Worm (Caenorhabditis elegans) whole organism, L1 larva: ENCODE measurements around the gene F31E8.5.

Source experiments
- C16A3.4 ChIP-seq: fragments of 150-350 bp; optimal IDR thresholded peaks from 2 replicates; lab custom pipeline; 2014; ENCODE audit warnings: missing biosample characterization, missing genetic modification characterization
- F16B12.6 ChIP-seq: fragments of 150-350 bp; optimal IDR thresholded peaks from 2 replicates; lab custom pipeline; 2014; ENCODE audit warnings: missing biosample characterization, missing genetic modification characterization
- aha-1 ChIP-seq: fragments of 150-350 bp; optimal IDR thresholded peaks from 2 replicates; lab custom pipeline; 2014; ENCODE audit warnings: missing biosample characterization, missing genetic modification characterization
- alr-1 ChIP-seq: fragments of 200-800 bp; sonication (Bioruptor generic); optimal IDR thresholded peaks from 2 replicates; lab custom pipeline; 2018; ENCODE audit warnings: borderline replicate concordance, mild to moderate bottlenecking, missing genetic modification characterization, missing compliant biosample characterization
- aly-2 ChIP-seq: fragments of 150-350 bp; optimal IDR thresholded peaks from 2 replicates; lab custom pipeline; 2014; ENCODE audit warnings: missing biosample characterization, missing genetic modification characterization
- blmp-1 ChIP-seq: fragments of 150-350 bp; optimal IDR thresholded peaks from 2 replicates; lab custom pipeline; 2014; ENCODE audit warnings: missing biosample characterization, missing genetic modification characterization
- ceh-82 ChIP-seq, 3 experiments: fragments of 150-350 bp in 1 of 3; sonication (generic microtip) in 2 of 3; optimal IDR thresholded peaks; 2 replicates each; lab custom pipeline; 2014 to 2017; ENCODE audit warnings: missing biosample characterization in 3 of 3, missing genetic modification characterization in 3 of 3
- egl-13 ChIP-seq: sonication (generic microtip); optimal IDR thresholded peaks from 2 replicates; lab custom pipeline; 2016; ENCODE audit warnings: missing genotype, missing genetic modification reagents, missing genetic modification characterization, missing compliant biosample characterization
- elt-3 ChIP-seq, 6 experiments: fragments of 150-350 bp in 1 of 6; sonication (generic microtip); optimal IDR thresholded peaks; 2 replicates each; lab custom pipeline; 2017 to 2018; ENCODE audit warnings: missing biosample characterization in 6 of 6, missing genetic modification characterization in 6 of 6, inconsistent platforms in 1 of 6
- ets-5 ChIP-seq: fragments of 200-800 bp; sonication (Bioruptor generic); IDR thresholded peaks from 2 replicates; pipeline ENCODE4 v1.3.6; 2022; ENCODE audit warnings: missing genetic modification characterization, missing compliant biosample characterization
- fkh-10 ChIP-seq: sonication (generic microtip); optimal IDR thresholded peaks from 2 replicates; lab custom pipeline; 2017; ENCODE audit warnings: missing biosample characterization, missing genetic modification reagents, missing genetic modification characterization
- fkh-8 ChIP-seq: sonication (generic microtip); optimal IDR thresholded peaks from 2 replicates; lab custom pipeline; 2016; ENCODE audit warnings: mild to moderate bottlenecking, missing genetic modification characterization, missing compliant biosample characterization
- grh-1 ChIP-seq: fragments of 200-800 bp; sonication (Bioruptor generic); IDR thresholded peaks from 2 replicates; pipeline ENCODE4 v1.3.6; 2022; ENCODE audit warnings: missing genetic modification reagents, missing genetic modification characterization, missing compliant biosample characterization
- hlh-17 ChIP-seq: fragments of 200-800 bp; sonication (Bioruptor generic); optimal IDR thresholded peaks from 2 replicates; lab custom pipeline; 2018; ENCODE audit warnings: missing genetic modification characterization, mild to moderate bottlenecking, missing compliant biosample characterization, moderate library complexity, borderline replicate concordance
- hlh-4 ChIP-seq: sonication (generic microtip); optimal IDR thresholded peaks from 2 replicates; lab custom pipeline; 2016; ENCODE audit warnings: mild to moderate bottlenecking, missing genetic modification characterization, missing compliant biosample characterization
- irx-1 ChIP-seq: sonication (generic microtip); optimal IDR thresholded peaks from 2 replicates; lab custom pipeline; 2016; ENCODE audit warnings: missing genetic modification characterization, missing compliant biosample characterization
- jun-1 ChIP-seq: fragments of 150-350 bp; optimal IDR thresholded peaks from 2 replicates; lab custom pipeline; 2014; ENCODE audit warnings: missing biosample characterization, missing genetic modification reagents, missing genetic modification characterization
- lin-14 ChIP-seq: fragments of 200-800 bp; sonication (Bioruptor generic); optimal IDR thresholded peaks from 2 replicates; lab custom pipeline; 2018; ENCODE audit warnings: mild to moderate bottlenecking, missing genetic modification characterization, moderate library complexity, missing compliant biosample characterization
- lin-15B ChIP-seq: fragments of 150-350 bp; sonication (generic microtip); optimal IDR thresholded peaks from 3 replicates; lab custom pipeline; 2014; ENCODE audit warnings: missing biosample characterization, missing genetic modification characterization
- lin-39 ChIP-seq: fragments of 150-350 bp; optimal IDR thresholded peaks from 2 replicates; lab custom pipeline; 2014; ENCODE audit warnings: missing biosample characterization, missing genetic modification reagents, missing genetic modification characterization
- lsy-2 ChIP-seq, 2 experiments: fragments of 150-350 bp; optimal IDR thresholded peaks; 2 replicates each; lab custom pipeline; 2014; ENCODE audit warnings: missing biosample characterization in 2 of 2, missing genetic modification characterization in 2 of 2
- mdl-1 ChIP-seq, 2 experiments: fragments of 150-350 bp; optimal IDR thresholded peaks; 2 replicates each; lab custom pipeline; 2014 to 2017; ENCODE audit warnings: missing biosample characterization in 2 of 2, missing genetic modification characterization in 2 of 2, inconsistent platforms in 1 of 2
- mep-1 ChIP-seq: fragments of 150-350 bp; optimal IDR thresholded peaks from 2 replicates; lab custom pipeline; 2014; ENCODE audit warnings: missing biosample characterization, missing genetic modification characterization
- nhr-11 ChIP-seq: fragments of 150-350 bp; optimal IDR thresholded peaks from 2 replicates; lab custom pipeline; 2014; ENCODE audit warnings: missing biosample characterization, missing genetic modification characterization
- nhr-20 ChIP-seq: sonication (generic microtip); optimal IDR thresholded peaks from 2 replicates; lab custom pipeline; 2016; ENCODE audit warnings: mild to moderate bottlenecking, missing genetic modification characterization, missing compliant biosample characterization
- nhr-47 ChIP-seq: sonication (generic microtip); optimal IDR thresholded peaks from 2 replicates; lab custom pipeline; 2016; ENCODE audit warnings: mild to moderate bottlenecking, missing genetic modification characterization, moderate library complexity, missing compliant biosample characterization
- nhr-71 ChIP-seq: sonication (generic microtip); optimal IDR thresholded peaks from 2 replicates; lab custom pipeline; 2016; ENCODE audit warnings: mild to moderate bottlenecking, missing genetic modification characterization, moderate library complexity, missing compliant biosample characterization
- nhr-76 ChIP-seq: sonication (generic microtip); optimal IDR thresholded peaks from 2 replicates; lab custom pipeline; 2017; ENCODE audit warnings: missing biosample characterization, missing genetic modification characterization
- nhr-77 ChIP-seq: fragments of 150-350 bp; optimal IDR thresholded peaks from 2 replicates; lab custom pipeline; 2014; ENCODE audit warnings: missing biosample characterization, missing genetic modification characterization
- nhr-85 ChIP-seq: sonication (generic microtip); peaks from one replicate; lab custom pipeline; 2016; ENCODE audit warnings: missing genetic modification characterization, inconsistent platforms, missing compliant biosample characterization
- pag-3 ChIP-seq: sonication (generic microtip); optimal IDR thresholded peaks from 2 replicates; lab custom pipeline; 2017; ENCODE audit warnings: missing genetic modification characterization, mild to moderate bottlenecking, missing compliant biosample characterization, antibody characterized with exemption, borderline replicate concordance; ENCODE audit not compliant: insufficient read depth
- snpc-4 ChIP-seq: fragments of 150-350 bp; optimal IDR thresholded peaks from 2 replicates; lab custom pipeline; 2014; ENCODE audit warnings: missing biosample characterization, missing genetic modification characterization
- snu-23 ChIP-seq: sonication (generic microtip); optimal IDR thresholded peaks from 2 replicates; lab custom pipeline; 2016; ENCODE audit warnings: missing genetic modification characterization, missing compliant biosample characterization
- sox-4 ChIP-seq: sonication (generic microtip); optimal IDR thresholded peaks from 2 replicates; lab custom pipeline; 2016; ENCODE audit warnings: missing genetic modification characterization, missing compliant biosample characterization
- sptf-1 ChIP-seq: fragments of 150-350 bp; optimal IDR thresholded peaks from 2 replicates; lab custom pipeline; 2014; ENCODE audit warnings: missing biosample characterization, missing genetic modification characterization
- sup-37 ChIP-seq: fragments of 200-800 bp; sonication (Bioruptor generic); optimal IDR thresholded peaks from 2 replicates; lab custom pipeline; 2018; ENCODE audit warnings: mild to moderate bottlenecking, missing genetic modification characterization, missing compliant biosample characterization
- swsn-7 ChIP-seq: sonication (generic microtip); optimal IDR thresholded peaks from 2 replicates; lab custom pipeline; 2016; ENCODE audit warnings: missing genetic modification characterization, missing compliant biosample characterization
- unc-86 ChIP-seq: sonication (generic microtip); optimal IDR thresholded peaks from 2 replicates; lab custom pipeline; 2016; ENCODE audit warnings: missing genetic modification characterization, missing compliant biosample characterization
- xbp-1 ChIP-seq: sonication (generic microtip); optimal IDR thresholded peaks from 2 replicates; lab custom pipeline; 2016; ENCODE audit warnings: missing genetic modification characterization, missing compliant biosample characterization
- zag-1 ChIP-seq: fragments of 150-350 bp; optimal IDR thresholded peaks from 2 replicates; lab custom pipeline; 2014; ENCODE audit warnings: missing biosample characterization, missing genetic modification characterization
- ztf-4 ChIP-seq: fragments of 150-350 bp; optimal IDR thresholded peaks from 2 replicates; lab custom pipeline; 2014; ENCODE audit warnings: missing biosample characterization, missing genetic modification characterization

Gene F31E8.5

DNA sequence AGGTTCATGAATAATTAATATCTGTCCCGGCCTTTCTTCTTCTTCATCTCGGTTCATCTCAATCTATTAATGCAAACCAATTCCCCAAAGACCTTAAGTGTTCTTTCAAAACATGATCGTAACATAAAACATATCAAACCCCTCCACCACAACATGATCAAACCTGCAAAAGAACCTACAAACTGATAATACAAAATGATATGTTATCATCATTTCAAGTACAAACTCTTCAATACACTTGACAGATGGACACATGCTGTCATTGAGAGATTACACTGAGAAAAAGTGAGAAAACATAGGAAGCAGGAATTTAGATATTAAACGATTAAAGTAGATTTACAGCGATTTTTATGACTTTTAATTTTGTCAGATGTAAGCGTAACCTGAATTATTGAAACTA, 17.5 kb upstream of the F31E8.5 start (continued):
- TF ChIP-seq elt-3 (tag; optimal IDR thresholded peaks at IDR 0.05; lab: Kevin White, UChicago) (peak in 4 of 6 experiments; percentile 10 to 48 (median 32)), nhr-11 (tag; lab: Kevin White, UChicago) (no peak), aly-2 (tag; lab: Kevin White, UChicago) (no peak), lin-14 (GFP tag; lab: Kevin White, UChicago) (peak; percentile 43), xbp-1 (tag; lab: Kevin White, UChicago) (no peak), F16B12.6 (no peak), jun-1 (tag; lab: Kevin White, UChicago) (peak; percentile 4), irx-1 (no peak), sox-4 (tag; lab: Kevin White, UChicago) (no peak)

DNA sequence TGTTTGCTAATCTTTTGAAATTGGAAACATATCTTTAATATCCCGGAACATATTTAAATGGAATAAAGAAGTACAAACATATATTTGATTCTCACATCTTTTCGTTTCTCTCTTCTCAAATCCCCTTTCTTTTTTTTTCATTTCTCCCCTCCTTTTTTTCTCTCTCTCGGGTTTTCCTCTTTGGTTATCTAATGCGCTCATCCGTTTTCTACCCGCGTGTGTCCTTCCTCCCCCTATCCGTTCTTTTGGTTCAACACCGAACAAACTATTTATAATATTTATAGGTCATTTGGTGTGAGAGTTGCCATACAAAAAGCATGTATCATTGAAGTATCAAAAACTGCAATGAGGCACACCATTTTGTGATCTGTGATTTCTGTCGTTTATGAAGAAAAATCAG, 16.9 kb upstream of the F31E8.5 start:
- no peak for TF ChIP-seq pag-3 (tag; lab: Kevin White, UChicago)
- no peak for TF ChIP-seq ets-5 (GFP tag; lab: Robert Waterston, UW)
- TF ChIP-seq xbp-1 (tag; lab: Kevin White, UChicago), result no peak
- no peak for TF ChIP-seq snpc-4
- TF ChIP-seq nhr-20 (tag; lab: Kevin White, UChicago), result peak; percentile 64
- TF ChIP-seq lin-39 (tag; lab: Kevin White, UChicago), result no peak
- TF ChIP-seq blmp-1 (tag; lab: Kevin White, UChicago), result peak; percentile 95
- TF ChIP-seq elt-3 (tag; optimal IDR thresholded peaks at IDR 0.05; lab: Kevin White, UChicago), result peak in 2 of 6 experiments; percentile 6 to 24
- peak; percentile 1 for TF ChIP-seq fkh-8 (tag; lab: Kevin White, UChicago)
- TF ChIP-seq alr-1 (tag; lab: Kevin White, UChicago), result no peak
- TF ChIP-seq egl-13 (tag; lab: Kevin White, UChicago), result peak; percentile 41
- TF ChIP-seq aly-2 (tag; lab: Kevin White, UChicago), result no peak
- TF ChIP-seq nhr-76 (tag; lab: Kevin White, UChicago), result no peak
- peak; percentile 36 for TF ChIP-seq mep-1 (tag; lab: Kevin White, UChicago)
- no peak for TF ChIP-seq jun-1 (tag; lab: Kevin White, UChicago)
- TF ChIP-seq swsn-7 (tag; lab: Kevin White, UChicago), result peak; percentile 9
- TF ChIP-seq lin-15B (tag; lab: Kevin White, UChicago), result no peak
- TF ChIP-seq ceh-82 (tag; optimal IDR thresholded peaks at IDR 0.05; lab: Kevin White, UChicago), result peak in 1 of 3 experiments; percentile 25
- peak; percentile 19 to 26 for TF ChIP-seq lsy-2 (tag; optimal IDR thresholded peaks at IDR 0.05; lab: Kevin White, UChicago)
- TF ChIP-seq zag-1 (tag; lab: Kevin White, UChicago), result no peak
- TF ChIP-seq unc-86 (tag; lab: Kevin White, UChicago), result no peak
- TF ChIP-seq lin-14 (GFP tag; lab: Kevin White, UChicago), result peak; percentile 91
- TF ChIP-seq ztf-4 (tag; lab: Kevin White, UChicago), result no peak
- peak; percentile 69 for TF ChIP-seq fkh-10 (GFP tag; lab: Kevin White, UChicago)
- peak in 1 of 2 experiments; percentile 29 for TF ChIP-seq mdl-1 (tag; optimal IDR thresholded peaks at IDR 0.05; lab: Kevin White, UChicago)
- no peak for TF ChIP-seq grh-1 (GFP tag; lab: Robert Waterston, UW)
- TF ChIP-seq C16A3.4 (tag; lab: Kevin White, UChicago), result no peak
- peak; percentile 56 for TF ChIP-seq snu-23 (GFP tag; lab: Kevin White, UChicago)
- TF ChIP-seq nhr-47, result peak; percentile 6
- no peak for TF ChIP-seq aha-1 (tag; lab: Kevin White, UChicago)
- peak; percentile 80 for TF ChIP-seq nhr-85 (tag; lab: Kevin White, UChicago)
- no peak for TF ChIP-seq sptf-1 (tag; lab: Kevin White, UChicago)
- TF ChIP-seq sup-37, result no peak
- peak; percentile 50 for TF ChIP-seq nhr-71 (tag; lab: Kevin White, UChicago)
- no peak for TF ChIP-seq nhr-77 (tag; lab: Kevin White, UChicago)
- TF ChIP-seq hlh-4 (tag; lab: Kevin White, UChicago), result no peak
- TF ChIP-seq hlh-17 (GFP tag; lab: Kevin White, UChicago), result no peak
